Fruit fly (Drosophila melanogaster): ENCODE data around the gene ppk18.
A peak's percentile ranks its signal among the peaks of the same experiment; 100 is the strongest.

ppk18 gene

dm6 chr2L:9736000-9736695 is 34.6 kb downstream of the ppk18 start, which contains the start of gene CG13117 (continued):
- no peak for TF ChIP-seq cwo (GFP tag; optimal IDR thresholded peaks at IDR 0.05)
- 0 out of 2 replicates have a peak, but pooled peaks have one; percentile 1 for TF ChIP-seq sna (GFP tag; IDR thresholded peaks at IDR 0.05; ENCODE audit: partially characterized antibody)
- TF ChIP-seq abd-A (tag; optimal IDR thresholded peaks at IDR 0.05), result no peak
- no peak for TF ChIP-seq Ets65A (GFP tag)
- TF ChIP-seq lmd (GFP tag; IDR thresholded peaks at IDR 0.05), result no peak
- TF ChIP-seq nmo (GFP tag; optimal IDR thresholded peaks at IDR 0.05), result no peak
- TF ChIP-seq nerfin-2 (GFP tag; IDR thresholded peaks at IDR 0.05; ENCODE audit: partially characterized antibody), result no peak
- TF ChIP-seq usp (GFP tag; optimal IDR thresholded peaks at IDR 0.05), result no peak
- TF ChIP-seq CG1602 (GFP tag; optimal IDR thresholded peaks at IDR 0.05), result no peak
- TF ChIP-seq CG10366 (GFP tag; IDR thresholded peaks at IDR 0.05), result no peak
- no peak for TF ChIP-seq CG9876 (GFP tag; optimal IDR thresholded peaks at IDR 0.05)
- 0 out of 3 replicates have a peak, but pooled peaks have one; percentile 16 for TF ChIP-seq dysf (GFP tag; IDR thresholded peaks at IDR 0.05)
- TF ChIP-seq p53 (GFP tag; optimal IDR thresholded peaks at IDR 0.05), result no peak
- TF ChIP-seq CG14050 (GFP tag; IDR thresholded peaks at IDR 0.05), result no peak
- TF ChIP-seq ewg (GFP tag; optimal IDR thresholded peaks at IDR 0.05), result no peak
- TF ChIP-seq CG5953 (GFP tag; IDR thresholded peaks at IDR 0.05), result no peak
- TF ChIP-seq gt (GFP tag; IDR thresholded peaks at IDR 0.05), result no peak
- no peak for TF ChIP-seq fu2 (GFP tag; optimal IDR thresholded peaks at IDR 0.05)
- TF ChIP-seq Sin3A (optimal IDR thresholded peaks at IDR 0.05), result no peak
- 0 out of 2 replicates have a peak, but pooled peaks have one; percentile 18 for TF ChIP-seq unc-4 (GFP tag; IDR thresholded peaks at IDR 0.05; ENCODE audit: partially characterized antibody)
- no peak for TF ChIP-seq phol (tag; optimal IDR thresholded peaks at IDR 0.05)
- TF ChIP-seq Gsc (GFP tag; IDR thresholded peaks at IDR 0.05), result no peak
- TF ChIP-seq ac (GFP tag; optimal IDR thresholded peaks at IDR 0.05), result no peak
- TF ChIP-seq CG32767 (GFP tag; IDR thresholded peaks at IDR 0.05), result no peak

- no peak for TF ChIP-seq bbx (GFP tag; IDR thresholded peaks at IDR 0.05; ENCODE audit: partially characterized antibody)
- TF ChIP-seq gem (tag; optimal IDR thresholded peaks at IDR 0.05), result peak; percentile 22
- TF ChIP-seq hb (GFP tag; IDR thresholded peaks at IDR 0.05; ENCODE audit: partially characterized antibody), result 0 out of 3 replicates have a peak, but pooled peaks have one; percentile 34
- no peak for TF ChIP-seq CG5180 (GFP tag; optimal IDR thresholded peaks at IDR 0.05)
- no peak for TF ChIP-seq pan (optimal IDR thresholded peaks at IDR 0.05)
- peak in 1 of 2 experiments; percentile 19 for TF ChIP-seq pan (GFP tag; optimal IDR thresholded peaks at IDR 0.05 in 1 of 2, IDR thresholded peaks at IDR 0.05 in 1 of 2)
- TF ChIP-seq Bgb (GFP tag; IDR thresholded peaks at IDR 0.05; ENCODE audit: partially characterized antibody), result no peak
- peak; percentile 17 for TF ChIP-seq dmrt99B (tag; optimal IDR thresholded peaks at IDR 0.05)
- TF ChIP-seq sens (GFP tag), result peak; percentile 31
- TF ChIP-seq CG8290 (GFP tag; optimal IDR thresholded peaks at IDR 0.05), result no peak
- peak in 1 of 2 experiments; percentile 22 for TF ChIP-seq CG8290 (tag; optimal IDR thresholded peaks at IDR 0.05)
- peak; percentile 59 for TF ChIP-seq Ets65A (GFP tag)
- TF ChIP-seq CG1603 (tag; optimal IDR thresholded peaks at IDR 0.05), result peak; percentile 21
Observed at dm6 chr2L:9734134-9734533, 36.7 kb downstream of the ppk18 start.

- TF ChIP-seq Dfd (GFP tag; optimal IDR thresholded peaks at IDR 0.05), result peak in 1 of 2 experiments; percentile 23
- no peak for TF ChIP-seq CG30403 (GFP tag; optimal IDR thresholded peaks at IDR 0.05)
- no peak for TF ChIP-seq CG17612 (GFP tag; IDR thresholded peaks at IDR 0.05)
- TF ChIP-seq wek (GFP tag; optimal IDR thresholded peaks at IDR 0.05), result no peak
- no peak for TF ChIP-seq CG10979 (tag; optimal IDR thresholded peaks at IDR 0.05)
- no peak for TF ChIP-seq CG14014 (GFP tag; IDR thresholded peaks at IDR 0.05)
- no peak for TF ChIP-seq CG14860 (GFP tag; IDR thresholded peaks at IDR 0.05; ENCODE audit: partially characterized antibody)
- no peak for TF ChIP-seq Spps (tag; optimal IDR thresholded peaks at IDR 0.05)
- TF ChIP-seq Opbp (GFP tag; IDR thresholded peaks at IDR 0.05; ENCODE audit: partially characterized antibody), result peak; percentile 48; the same call in 1 of the 3 replicates
- TF ChIP-seq CG6683 (GFP tag; optimal IDR thresholded peaks at IDR 0.05), result no peak
- TF ChIP-seq knrl (GFP tag; IDR thresholded peaks at IDR 0.05; ENCODE audit: partially characterized antibody), result peak; percentile 29; the same call in 1 of the 3 replicates
- no peak for TF ChIP-seq HLH4C (GFP tag; IDR thresholded peaks at IDR 0.05; ENCODE audit: partially characterized antibody)
- TF ChIP-seq CG1603 (tag; optimal IDR thresholded peaks at IDR 0.05), result peak; percentile 2
- no peak for TF ChIP-seq NK7.1 (GFP tag; optimal IDR thresholded peaks at IDR 0.05)
Observed at dm6 chr2L:9731269-9731668, 39.5 kb downstream of the ppk18 start.
